Worm (Caenorhabditis elegans) whole organism, L3 larva: ENCODE results near the gene rme-2.

Source experiments
- fos-1 ChIP-seq: fragments of 150-350 bp; optimal IDR thresholded peaks from 2 replicates; lab custom pipeline; 2014; ENCODE audit warnings: missing biosample characterization, missing genetic modification characterization
- nhr-25 ChIP-seq: sonication (generic microtip); optimal IDR thresholded peaks from 2 replicates; lab custom pipeline; 2017; ENCODE audit warnings: missing biosample characterization, missing genetic modification characterization

ce11 chrIV:5501414-5501813 lies 31.6 kb downstream of the rme-2 start:
- TF ChIP-seq nhr-25 (tag; lab: Kevin White, UChicago) (no peak), fos-1 (tag; lab: Kevin White, UChicago) (no peak)
